Fruit fly (Drosophila melanogaster) whole organism, embryonic: Measurements from ENCODE around the gene Art3.

ENCODE experiments used
- CG10543 ChIP-seq: fragments of 200-800 bp; sonication (Bioruptor generic); optimal IDR thresholded peaks from 3 replicates; lab custom pipeline; 2017; ENCODE audit warnings: missing biosample characterization, mild to moderate bottlenecking, missing genetic modification characterization, moderate library complexity
- CG1233 ChIP-seq: fragments of 200-800 bp; sonication (Bioruptor generic); optimal IDR thresholded peaks from 4 replicates; lab custom pipeline; 2018; ENCODE audit warnings: missing biosample characterization, mild to moderate bottlenecking, missing genetic modification characterization
- CG13123 ChIP-seq: fragments of 200-800 bp; sonication (Bioruptor generic); optimal IDR thresholded peaks from 2 replicates; lab custom pipeline; 2016; ENCODE audit warnings: missing biosample characterization, missing genetic modification characterization
- CG13296 ChIP-seq: fragments of 200-800 bp; sonication (Bioruptor generic); optimal IDR thresholded peaks from 3 replicates; lab custom pipeline; 2018; ENCODE audit warnings: missing biosample characterization, mild to moderate bottlenecking, missing genetic modification characterization
- CG15011 ChIP-seq: fragments of 200-800 bp; sonication (Bioruptor generic); optimal IDR thresholded peaks from 3 replicates; lab custom pipeline; 2018; ENCODE audit warnings: missing biosample characterization, mild to moderate bottlenecking, missing genetic modification characterization
- CG15696 ChIP-seq: fragments of 200-800 bp; sonication (Bioruptor generic); optimal IDR thresholded peaks from 2 replicates; lab custom pipeline; 2019; ENCODE audit warnings: missing biosample characterization, mild to moderate bottlenecking, missing genetic modification characterization, moderate library complexity
- CG17385 ChIP-seq: fragments of 200-800 bp; sonication (Bioruptor generic); optimal IDR thresholded peaks from 3 replicates; lab custom pipeline; 2018; ENCODE audit warnings: missing biosample characterization, mild to moderate bottlenecking, missing genetic modification characterization
- CG17612 ChIP-seq: fragments of 200-800 bp; sonication (Bioruptor generic); IDR thresholded peaks from 2 replicates; pipeline ENCODE4 v1.3.6; 2022; ENCODE audit warnings: missing biosample characterization, missing genetic modification characterization
- CG2678 ChIP-seq: fragments of 200-800 bp; sonication (Bioruptor generic); optimal IDR thresholded peaks from 3 replicates; lab custom pipeline; 2019; ENCODE audit warnings: missing biosample characterization, mild to moderate bottlenecking, missing genetic modification characterization, moderate library complexity
- CG33213 ChIP-seq: fragments of 200-800 bp; sonication (Bioruptor generic); optimal IDR thresholded peaks from 3 replicates; lab custom pipeline; 2016; ENCODE audit warnings: missing biosample characterization, missing genetic modification characterization
- CG3407 ChIP-seq: fragments of 200-800 bp; sonication (Bioruptor generic); optimal IDR thresholded peaks from 2 replicates; lab custom pipeline; 2018; ENCODE audit warnings: missing biosample characterization, mild to moderate bottlenecking, missing genetic modification characterization
- CG3726 ChIP-seq: fragments of 200-800 bp; sonication (Bioruptor generic); IDR thresholded peaks from 3 replicates; pipeline ENCODE4, ENCODE4 v1.3.6; 2022; ENCODE audit warnings: missing biosample characterization, missing genetic modification characterization
- CG4360 ChIP-seq: fragments of 200-800 bp; sonication (Bioruptor generic); IDR thresholded peaks from 2 replicates; pipeline ENCODE4 v1.3.6; 2022; ENCODE audit warnings: missing biosample characterization, missing genetic modification characterization
- CG4820 ChIP-seq: fragments of 200-800 bp; sonication (Bioruptor generic); optimal IDR thresholded peaks from 3 replicates; lab custom pipeline; 2016; ENCODE audit warnings: missing biosample characterization, missing genetic modification characterization
- CG6689 ChIP-seq: fragments of 200-800 bp; sonication (Bioruptor generic); IDR thresholded peaks from 2 replicates; pipeline ENCODE4 v1.3.6; 2022; ENCODE audit warnings: missing biosample characterization, missing genetic modification characterization
- CG9876 ChIP-seq: fragments of 200-800 bp; sonication (Bioruptor generic); optimal IDR thresholded peaks from 2 replicates; lab custom pipeline; 2016; ENCODE audit warnings: missing biosample characterization, missing genetic modification characterization
- Deaf1 ChIP-seq: fragments of 200-800 bp; optimal IDR thresholded peaks from 3 replicates; lab custom pipeline; 2019; ENCODE audit warnings: missing biosample characterization, mild to moderate bottlenecking, missing genetic modification characterization, moderate library complexity
- Doc3 ChIP-seq: fragments of 200-800 bp; sonication (Bioruptor generic); IDR thresholded peaks from 3 replicates; pipeline ENCODE4 v1.3.6; 2022; ENCODE audit warnings: missing biosample characterization, missing genetic modification characterization; ENCODE audit not compliant: partially characterized antibody
- GATAe ChIP-seq: fragments of 200-800 bp; sonication (Bioruptor generic); conservative IDR thresholded peaks from 2 replicates; pipeline ENCODE4 v1.3.6; 2022; ENCODE audit warnings: missing biosample characterization, missing genetic modification characterization
- HHEX ChIP-seq: fragments of 200-800 bp; sonication (Bioruptor generic); optimal IDR thresholded peaks from 3 replicates; lab custom pipeline; 2017; ENCODE audit warnings: missing biosample characterization, mild to moderate bottlenecking, missing genetic modification characterization, missing genetic modification reagents
- MBD-R2 ChIP-seq: fragments of 200-800 bp; sonication (Bioruptor generic); IDR thresholded peaks from 2 replicates; pipeline ENCODE4 v1.3.6; 2022; ENCODE audit warnings: missing biosample characterization, missing genetic modification characterization
- MTF-1 ChIP-seq: fragments of 200-800 bp; sonication (Bioruptor generic); optimal IDR thresholded peaks from 2 replicates; lab custom pipeline; 2018; ENCODE audit warnings: missing biosample characterization, mild to moderate bottlenecking, missing genetic modification characterization, borderline replicate concordance
- Meics ChIP-seq: fragments of 200-800 bp; sonication (Bioruptor generic); optimal IDR thresholded peaks from 2 replicates; lab custom pipeline; 2017; ENCODE audit warnings: missing biosample characterization, mild to moderate bottlenecking, missing genetic modification characterization
- Mrtf ChIP-seq: fragments of 200-800 bp; sonication (Bioruptor generic); IDR thresholded peaks from 3 replicates; pipeline ENCODE4 v1.3.6; 2022; ENCODE audit warnings: missing biosample characterization, missing genetic modification characterization
- NFAT ChIP-seq: fragments of 200-800 bp; sonication (Bioruptor generic); IDR thresholded peaks from 2 replicates; pipeline ENCODE4 v1.3.6; 2022; ENCODE audit warnings: missing biosample characterization, missing genetic modification characterization
- Stat92E ChIP-seq, 3 experiments: fragments of >200 bp in 2 of 3; fragments of 200-800 bp in 1 of 3; sonication (Bioruptor generic) in 1 of 3; optimal IDR thresholded peaks; 2 replicates each; lab custom pipeline; 2017 to 2019; ENCODE audit warnings: missing biosample characterization in 3 of 3, missing genetic modification characterization in 3 of 3, mild to moderate bottlenecking in 1 of 3, moderate library complexity in 1 of 3
- Usf ChIP-seq: fragments of 200-800 bp; sonication (Bioruptor generic); optimal IDR thresholded peaks from 2 replicates; lab custom pipeline; 2017; ENCODE audit warnings: missing genotype, missing biosample characterization, missing genetic modification characterization
- amos ChIP-seq: fragments of 200-800 bp; sonication (Bioruptor generic); IDR thresholded peaks from 2 replicates; pipeline ENCODE4 v1.3.6; 2022; ENCODE audit warnings: missing biosample characterization, missing genetic modification characterization; ENCODE audit not compliant: partially characterized antibody
- ara ChIP-seq: fragments of 200-800 bp; sonication (Bioruptor generic); IDR thresholded peaks from 2 replicates; pipeline ENCODE4 v1.3.6; 2022; ENCODE audit warnings: missing biosample characterization, missing genetic modification characterization
- chn ChIP-seq: fragments of 200-800 bp; sonication (Bioruptor generic); optimal IDR thresholded peaks from 2 replicates; lab custom pipeline; 2016; ENCODE audit warnings: missing biosample characterization, missing genetic modification characterization
- croc ChIP-seq: fragments of 200-800 bp; sonication (Bioruptor generic); conservative IDR thresholded peaks from 3 replicates; pipeline ENCODE4 v1.3.6; 2022; ENCODE audit warnings: missing biosample characterization, missing genetic modification characterization
- crol ChIP-seq: fragments of 200-800 bp; sonication (Bioruptor generic); IDR thresholded peaks from 2 replicates; pipeline ENCODE4 v1.3.6; 2022; ENCODE audit warnings: missing biosample characterization, missing genetic modification characterization
- dysf ChIP-seq: fragments of 200-800 bp; sonication (Bioruptor generic); IDR thresholded peaks from 3 replicates; pipeline ENCODE4 v1.3.6; 2022; ENCODE audit warnings: missing biosample characterization, missing genetic modification characterization
- fd96Cb ChIP-seq: fragments of 200-800 bp; sonication (Bioruptor generic); optimal IDR thresholded peaks from 2 replicates; lab custom pipeline; 2018; ENCODE audit warnings: missing biosample characterization, mild to moderate bottlenecking, missing genetic modification characterization, moderate library complexity
- klu ChIP-seq: fragments of 200-800 bp; sonication (Bioruptor generic); IDR thresholded peaks from 2 replicates; pipeline ENCODE4 v1.3.6; 2022; ENCODE audit warnings: missing biosample characterization, missing genetic modification characterization
- mam ChIP-seq: fragments of 200-800 bp; sonication (Bioruptor generic); optimal IDR thresholded peaks from 3 replicates; lab custom pipeline; 2016; ENCODE audit warnings: missing biosample characterization, missing genetic modification characterization
- nau ChIP-seq: fragments of 200-800 bp; sonication (Bioruptor generic); optimal IDR thresholded peaks from 3 replicates; lab custom pipeline; 2017; ENCODE audit warnings: missing biosample characterization, mild to moderate bottlenecking, missing genetic modification characterization, missing genetic modification reagents
- pfk ChIP-seq: fragments of 200-800 bp; sonication (Bioruptor generic); optimal IDR thresholded peaks from 2 replicates; lab custom pipeline; 2018; ENCODE audit warnings: missing biosample characterization, mild to moderate bottlenecking, missing genetic modification characterization, moderate library complexity
- pho ChIP-seq: fragments of 200-800 bp; sonication (Bioruptor generic); optimal IDR thresholded peaks from 2 replicates; lab custom pipeline; 2016; ENCODE audit warnings: missing biosample characterization, missing genetic modification characterization
- pzg ChIP-seq: fragments of 200-800 bp; sonication (Bioruptor generic); optimal IDR thresholded peaks from 3 replicates; lab custom pipeline; 2018; ENCODE audit warnings: missing biosample characterization, mild to moderate bottlenecking, missing genetic modification characterization, moderate library complexity
- ranshi ChIP-seq: fragments of 200-800 bp; sonication (Bioruptor generic); IDR thresholded peaks from 2 replicates; pipeline ENCODE4 v1.3.6; 2022; ENCODE audit warnings: missing biosample characterization, missing genetic modification characterization
- scrt ChIP-seq: fragments of 200-800 bp; sonication (Bioruptor generic); optimal IDR thresholded peaks from 2 replicates; lab custom pipeline; 2018; ENCODE audit warnings: missing biosample characterization, mild to moderate bottlenecking, missing genetic modification characterization, moderate library complexity
- seq ChIP-seq: fragments of 200-800 bp; sonication (Bioruptor generic); IDR thresholded peaks from 2 replicates; pipeline ENCODE4 v1.3.6; 2022; ENCODE audit warnings: missing biosample characterization, missing genetic modification characterization
- slou ChIP-seq: fragments of 200-800 bp; sonication (Bioruptor generic); optimal IDR thresholded peaks from 3 replicates; lab custom pipeline; 2016; ENCODE audit warnings: missing biosample characterization, missing genetic modification characterization
- tgo ChIP-seq: fragments of 200-800 bp; sonication (Bioruptor generic); IDR thresholded peaks from 3 replicates; pipeline ENCODE4 v1.3.6; 2022; ENCODE audit warnings: missing biosample characterization, missing genetic modification characterization
- tio ChIP-seq: fragments of 200-800 bp; sonication (Bioruptor generic); optimal IDR thresholded peaks from 2 replicates; lab custom pipeline; 2017; ENCODE audit warnings: missing biosample characterization, missing genetic modification characterization, inconsistent platforms
- vnd ChIP-seq: fragments of 200-800 bp; sonication (Bioruptor generic); IDR thresholded peaks from 3 replicates; pipeline ENCODE4 v1.3.6; 2022; ENCODE audit warnings: missing biosample characterization, missing genetic modification characterization; ENCODE audit not compliant: partially characterized antibody
- vvl ChIP-seq: fragments of 200-800 bp; sonication (Bioruptor generic); IDR thresholded peaks from 2 replicates; pipeline ENCODE4 v1.3.6; 2022; ENCODE audit warnings: missing biosample characterization, missing genetic modification characterization
- zf30C ChIP-seq: fragments of 200-800 bp; sonication (Bioruptor generic); optimal IDR thresholded peaks from 3 replicates; lab custom pipeline; 2018; ENCODE audit warnings: missing biosample characterization, mild to moderate bottlenecking, missing genetic modification characterization

Art3 gene

DNA sequence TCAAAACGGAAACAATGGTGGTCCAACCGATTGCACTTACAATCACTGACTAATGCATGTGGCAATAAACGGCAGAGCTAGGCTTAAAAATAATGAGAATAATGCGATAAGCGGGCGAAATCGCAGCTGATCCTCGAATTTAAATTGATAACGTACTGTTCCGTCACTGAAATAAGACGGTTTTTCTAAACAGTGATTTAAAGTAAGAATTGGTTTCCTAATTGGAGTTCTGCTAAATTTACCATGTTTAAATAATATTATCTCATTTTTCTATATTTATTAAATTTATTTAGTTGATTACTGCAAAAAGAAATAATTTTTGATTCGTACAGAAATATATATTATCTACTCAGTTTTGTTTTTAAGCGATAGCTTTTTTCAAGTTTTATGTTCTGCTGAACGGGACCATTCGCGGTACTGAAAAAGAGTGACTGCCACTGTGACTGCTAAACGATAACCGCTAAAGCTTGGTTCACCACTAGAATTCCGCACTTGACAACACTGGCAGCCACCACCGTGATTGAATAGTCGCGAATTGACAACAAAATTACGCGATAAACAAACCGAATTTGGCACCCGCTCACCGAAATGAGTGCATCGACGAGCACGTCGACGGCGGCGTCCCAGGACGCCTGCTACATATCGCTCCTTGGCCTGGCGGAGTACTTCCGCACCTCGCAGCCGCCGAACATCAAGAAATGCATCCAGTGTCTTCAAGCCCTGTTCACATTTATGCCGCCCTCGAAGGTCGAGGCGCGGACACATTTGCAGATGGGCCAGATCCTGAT lies 20.3 kb downstream of the Art3 start, which contains the start of the genes Spn88Eb and Mau2 (continued):
- peak; percentile 63 for TF ChIP-seq pho (GFP tag; lab: Kevin White, UChicago)
- peak; percentile 28 for TF ChIP-seq fd96Cb (tag; lab: Kevin White, UChicago)
- peak; percentile 69; the same call in 2 of the 3 replicates for TF ChIP-seq Mrtf (GFP tag; lab: Robert Waterston, UW)
- no peak for TF ChIP-seq CG4360 (GFP tag; lab: Robert Waterston, UW)
- peak; percentile 37 for TF ChIP-seq CG13123 (GFP tag; lab: Kevin White, UChicago)
- TF ChIP-seq croc (GFP tag; lab: Robert Waterston, UW): peak; percentile 56; the same call in 2 of the 3 replicates
- peak; percentile 42 for TF ChIP-seq HHEX (GFP tag; lab: Kevin White, UChicago)
- no peak for TF ChIP-seq CG2678 (tag; lab: Kevin White, UChicago)
- TF ChIP-seq tgo (GFP tag; lab: Robert Waterston, UW): peak; percentile 59
- peak; percentile 53; the same call in 1 of the 2 replicates for TF ChIP-seq CG17612
- peak; percentile 48 for TF ChIP-seq CG15696 (tag; lab: Kevin White, UChicago)
- TF ChIP-seq zf30C (GFP tag; lab: Kevin White, UChicago): no peak
- TF ChIP-seq CG10543 (GFP tag; lab: Kevin White, UChicago): peak; percentile 64
- peak; percentile 97 for TF ChIP-seq MBD-R2 (GFP tag; lab: Robert Waterston, UW)
- TF ChIP-seq pfk (GFP tag; lab: Kevin White, UChicago): no peak
- no peak for TF ChIP-seq slou (GFP tag; lab: Kevin White, UChicago)
- peak; percentile 69 for TF ChIP-seq klu (GFP tag; lab: Robert Waterston, UW)
- peak; percentile 79 for TF ChIP-seq amos
- peak; percentile 31 for TF ChIP-seq CG3407
- TF ChIP-seq ranshi (GFP tag; lab: Robert Waterston, UW): peak; percentile 66
- peak; percentile 52; the same call in 1 of the 3 replicates for TF ChIP-seq CG3726 (GFP tag; lab: Robert Waterston, UW)

dm6 chr3R:15206273-15206672 lies 22.9 kb downstream of the Art3 start, which contains the start of gene Spn88Ea:
Gene Spn88Ea, minus strand, starts transcription at chr3R:15206447.
- TF ChIP-seq CG4820 (no peak), nau (GFP tag; lab: Kevin White, UChicago) (no peak), NFAT (GFP tag; lab: Robert Waterston, UW) (no peak), vvl (peak; percentile 70), scrt (no peak), Deaf1 (tag; lab: Kevin White, UChicago) (no peak), mam (GFP tag; lab: Kevin White, UChicago) (no peak), chn (no peak), ara (GFP tag; lab: Robert Waterston, UW) (no peak), CG9876 (no peak), CG13296 (GFP tag; lab: Kevin White, UChicago) (no peak), Stat92E (GFP tag; optimal IDR thresholded peaks at IDR 0.05; lab: Kevin White, UChicago) (no peak), GATAe (GFP tag; lab: Robert Waterston, UW) (no peak), crol (GFP tag; lab: Robert Waterston, UW) (no peak), MTF-1 (GFP tag; lab: Kevin White, UChicago) (no peak), vnd (no peak), pzg (GFP tag; lab: Kevin White, UChicago) (peak; percentile 26), CG1233 (GFP tag; lab: Kevin White, UChicago) (no peak), CG6689 (GFP tag; lab: Robert Waterston, UW) (0 out of 2 replicates have a peak, but pooled peaks have one; percentile 5), CG4360 (GFP tag; lab: Robert Waterston, UW) (no peak), tio (no peak), seq (GFP tag; lab: Robert Waterston, UW) (no peak), CG17385 (GFP tag; lab: Kevin White, UChicago) (no peak), dysf (GFP tag; lab: Robert Waterston, UW) (no peak), CG15011 (no peak), CG33213 (GFP tag; lab: Kevin White, UChicago) (no peak), Usf (no peak), Meics (GFP tag; lab: Kevin White, UChicago) (no peak), Doc3 (peak; percentile 44; the same call in 1 of the 3 replicates)
